Worm (Caenorhabditis elegans) whole organism, L4 larva: ENCODE results near the gene adt-1.

ENCODE experiments used
- D1046.2 ChIP-seq: fragments of 200-800 bp; sonication (Bioruptor generic); IDR thresholded peaks from 2 replicates; pipeline ENCODE4 v1.3.6; 2022; ENCODE audit warnings: missing genetic modification characterization, missing compliant biosample characterization
- F26F4.8 ChIP-seq: fragments of 200-800 bp; sonication (Bioruptor generic); conservative IDR thresholded peaks from 2 replicates; pipeline ENCODE4 v1.3.6; 2022; ENCODE audit warnings: missing genetic modification characterization, missing compliant biosample characterization
- F49E8.2 ChIP-seq: sonication (generic microtip); optimal IDR thresholded peaks from 2 replicates; lab custom pipeline; 2016; ENCODE audit warnings: missing compliant biosample characterization, mild to moderate bottlenecking, missing genetic modification characterization, borderline replicate concordance
- T26A8.4 ChIP-seq: fragments of 200-800 bp; sonication (Bioruptor generic); IDR thresholded peaks from 2 replicates; pipeline ENCODE4 v1.3.6; 2022; ENCODE audit warnings: missing genetic modification characterization, missing compliant biosample characterization
- Y75B8A.6 ChIP-seq: fragments of 200-800 bp; sonication (Bioruptor generic); IDR thresholded peaks from 2 replicates; pipeline ENCODE4 v1.3.6; 2022; ENCODE audit warnings: missing genetic modification reagents, missing genetic modification characterization, missing compliant biosample characterization
- aha-1 ChIP-seq: fragments of 150-350 bp; peaks from one replicate; lab custom pipeline; 2014; ENCODE audit warnings: missing biosample characterization, missing genetic modification characterization
- aly-2 ChIP-seq: sonication (generic microtip); optimal IDR thresholded peaks from 2 replicates; lab custom pipeline; 2018; ENCODE audit warnings: missing biosample characterization, missing genetic modification characterization
- ama-1 ChIP-seq: fragments of 150-350 bp; optimal IDR thresholded peaks from 2 replicates; lab custom pipeline; 2014; ENCODE audit warnings: inconsistent platforms, mixed read lengths
- attf-4 ChIP-seq: sonication (generic microtip); optimal IDR thresholded peaks from 3 replicates; lab custom pipeline; 2017; ENCODE audit warnings: missing biosample characterization, missing genetic modification characterization
- ceh-20 ChIP-seq: fragments of 200-800 bp; sonication (Bioruptor generic); IDR thresholded peaks from 2 replicates; pipeline ENCODE4 v1.3.6; 2022; ENCODE audit warnings: missing genetic modification reagents, missing genetic modification characterization, missing compliant biosample characterization
- ces-1 ChIP-seq: fragments of 150-350 bp; sonication (generic microtip); optimal IDR thresholded peaks from 4 replicates; lab custom pipeline; 2014; ENCODE audit warnings: missing biosample characterization, missing genetic modification reagents, missing genetic modification characterization
- cey-2 ChIP-seq: sonication (generic microtip); optimal IDR thresholded peaks from 3 replicates; lab custom pipeline; 2017; ENCODE audit warnings: missing genetic modification characterization, mild to moderate bottlenecking, missing compliant biosample characterization, antibody characterized with exemption, borderline replicate concordance; ENCODE audit not compliant: insufficient read depth
- ctbp-1 ChIP-seq: fragments of 200-800 bp; sonication (Bioruptor generic); IDR thresholded peaks from 2 replicates; pipeline ENCODE4 v1.3.6; 2022; ENCODE audit warnings: missing genetic modification reagents, missing genetic modification characterization, missing compliant biosample characterization
- daf-19 ChIP-seq: fragments of 200-800 bp; sonication (Bioruptor generic); conservative IDR thresholded peaks from 2 replicates; pipeline ENCODE4 v1.3.6; 2022; ENCODE audit warnings: missing genetic modification characterization, missing compliant biosample characterization
- dmd-6 ChIP-seq: fragments of 200-800 bp; sonication (Bioruptor generic); IDR thresholded peaks from 2 replicates; pipeline ENCODE4 v1.3.6; 2022; ENCODE audit warnings: missing genetic modification reagents, missing genetic modification characterization, missing compliant biosample characterization
- duxl-1 ChIP-seq: sonication (generic microtip); optimal IDR thresholded peaks from 2 replicates; lab custom pipeline; 2016; ENCODE audit warnings: mild to moderate bottlenecking, missing genetic modification characterization, moderate library complexity, missing compliant biosample characterization; ENCODE audit not compliant: poor library complexity
- dve-1 ChIP-seq: sonication (generic microtip); optimal IDR thresholded peaks from 2 replicates; lab custom pipeline; 2017; ENCODE audit warnings: antibody characterized with exemption, mild to moderate bottlenecking, missing genetic modification characterization, missing compliant biosample characterization; ENCODE audit not compliant: insufficient read depth
- fkh-10 ChIP-seq: fragments of 150-350 bp; optimal IDR thresholded peaks from 2 replicates; lab custom pipeline; 2014; ENCODE audit warnings: missing biosample characterization, missing genetic modification reagents, missing genetic modification characterization
- hlh-11 ChIP-seq: fragments of 200-800 bp; sonication (Bioruptor generic); optimal IDR thresholded peaks from 2 replicates; lab custom pipeline; 2018; ENCODE audit warnings: mild to moderate bottlenecking, missing genetic modification characterization, missing compliant biosample characterization
- hlh-30 ChIP-seq: sonication (generic microtip); optimal IDR thresholded peaks from 2 replicates; lab custom pipeline; 2017; ENCODE audit warnings: antibody characterized with exemption, mild to moderate bottlenecking, missing genetic modification characterization, missing compliant biosample characterization; ENCODE audit not compliant: insufficient read depth
- hmg-1.1 ChIP-seq: fragments of 200-800 bp; sonication (Bioruptor generic); IDR thresholded peaks from 2 replicates; pipeline ENCODE4 v1.3.6; 2022; ENCODE audit warnings: missing genetic modification reagents, missing genetic modification characterization, missing compliant biosample characterization
- lin-29 ChIP-seq: fragments of 200-800 bp; sonication (Bioruptor generic); IDR thresholded peaks from 2 replicates; pipeline ENCODE4 v1.3.6; 2022; ENCODE audit warnings: missing genetic modification reagents, missing genetic modification characterization, missing compliant biosample characterization
- lin-38 ChIP-seq: fragments of 200-800 bp; sonication (Bioruptor generic); IDR thresholded peaks from 2 replicates; pipeline ENCODE4 v1.3.6; 2022; ENCODE audit warnings: missing genetic modification reagents, missing genetic modification characterization, missing compliant biosample characterization
- lsy-2 ChIP-seq, 2 experiments: fragments of 150-350 bp in 1 of 2; sonication (generic microtip) in 1 of 2; optimal IDR thresholded peaks; 2 replicates each; lab custom pipeline; 2014 to 2017; ENCODE audit warnings: missing biosample characterization in 2 of 2, missing genetic modification characterization in 2 of 2
- mdl-1 ChIP-seq, 2 experiments: fragments of 150-350 bp in 1 of 2; sonication (generic microtip) in 1 of 2; optimal IDR thresholded peaks; 2 replicates each; lab custom pipeline; 2014 to 2017; ENCODE audit warnings: missing biosample characterization in 2 of 2, missing genetic modification characterization in 2 of 2
- mes-2 ChIP-seq: sonication (generic microtip); optimal IDR thresholded peaks from 2 replicates; lab custom pipeline; 2016; ENCODE audit warnings: missing genotype, mild to moderate bottlenecking, missing genetic modification characterization, missing compliant biosample characterization; ENCODE audit not compliant: poor library complexity, severe bottlenecking
- nhr-10 ChIP-seq: fragments of 150-350 bp; optimal IDR thresholded peaks from 2 replicates; lab custom pipeline; 2014; ENCODE audit warnings: missing biosample characterization, missing genetic modification characterization
- nhr-237 ChIP-seq: sonication (generic microtip); optimal IDR thresholded peaks from 2 replicates; lab custom pipeline; 2017; ENCODE audit warnings: missing biosample characterization, missing genetic modification characterization
- nhr-28 ChIP-seq: fragments of 150-350 bp; optimal IDR thresholded peaks from 2 replicates; lab custom pipeline; 2014; ENCODE audit warnings: missing biosample characterization, missing genetic modification characterization
- nhr-42 ChIP-seq: fragments of 200-800 bp; sonication (Bioruptor generic); IDR thresholded peaks from 2 replicates; pipeline ENCODE4 v1.3.6; 2022; ENCODE audit warnings: missing genetic modification characterization, missing compliant biosample characterization
- nhr-48 ChIP-seq: sonication (generic microtip); optimal IDR thresholded peaks from 2 replicates; lab custom pipeline; 2016; ENCODE audit warnings: mild to moderate bottlenecking, missing genetic modification characterization, missing compliant biosample characterization
- nhr-77 ChIP-seq: fragments of 150-350 bp; optimal IDR thresholded peaks from 2 replicates; lab custom pipeline; 2014; ENCODE audit warnings: missing biosample characterization, missing genetic modification characterization
- pqm-1 ChIP-seq: sonication (generic microtip); optimal IDR thresholded peaks from 2 replicates; lab custom pipeline; 2017; ENCODE audit warnings: missing biosample characterization, missing genetic modification characterization
- sdz-12 ChIP-seq: fragments of 200-800 bp; sonication (Bioruptor generic); optimal IDR thresholded peaks from 2 replicates; lab custom pipeline; 2018; ENCODE audit warnings: mild to moderate bottlenecking, missing genetic modification characterization, missing compliant biosample characterization
- snpc-1.2 ChIP-seq: fragments of 200-800 bp; sonication (Bioruptor generic); IDR thresholded peaks from 2 replicates; pipeline ENCODE4 v1.3.6; 2022; ENCODE audit warnings: missing genetic modification reagents, missing genetic modification characterization, missing compliant biosample characterization
- spr-3 ChIP-seq: fragments of 200-800 bp; sonication (Bioruptor generic); optimal IDR thresholded peaks from 2 replicates; lab custom pipeline; 2018; ENCODE audit warnings: mild to moderate bottlenecking, missing genetic modification characterization, missing compliant biosample characterization
- tag-97 ChIP-seq: fragments of 200-800 bp; sonication (Bioruptor generic); IDR thresholded peaks from 2 replicates; pipeline ENCODE4 v1.3.6; 2022; ENCODE audit warnings: missing genetic modification characterization, missing compliant biosample characterization
- unc-130 ChIP-seq: sonication (generic microtip); optimal IDR thresholded peaks from 2 replicates; lab custom pipeline; 2016; ENCODE audit warnings: missing genetic modification reagents, missing genetic modification characterization, missing compliant biosample characterization
- unc-62 ChIP-seq, 3 experiments: fragments of 150-350 bp in 1 of 3; sonication (generic microtip); optimal IDR thresholded peaks in 2 of 3; peaks in 1 of 3; 1 replicate in 1 of 3; 2 replicates in 2 of 3; lab custom pipeline; 2014 to 2017; ENCODE audit warnings: missing biosample characterization in 3 of 3, missing genetic modification characterization in 3 of 3, missing genetic modification reagents in 3 of 3, missing genotype in 1 of 3
- vab-7 ChIP-seq: fragments of 200-800 bp; sonication (Bioruptor generic); IDR thresholded peaks from 2 replicates; pipeline ENCODE4 v1.3.6; 2022; ENCODE audit warnings: missing genetic modification reagents, missing genetic modification characterization, missing compliant biosample characterization
- zfp-2 ChIP-seq: sonication (generic microtip); optimal IDR thresholded peaks from 2 replicates; lab custom pipeline; 2016; ENCODE audit warnings: mild to moderate bottlenecking, missing genetic modification characterization, missing compliant biosample characterization
- zip-2 ChIP-seq: fragments of 150-350 bp; optimal IDR thresholded peaks from 2 replicates; lab custom pipeline; 2014; ENCODE audit warnings: missing biosample characterization, missing genetic modification characterization
- ztf-7 ChIP-seq: fragments of 150-350 bp; optimal IDR thresholded peaks from 2 replicates; lab custom pipeline; 2014; ENCODE audit warnings: missing biosample characterization, missing genetic modification characterization

adt-1 gene

ce11 chrX:12630556-12630955, 48.1 kb upstream of the adt-1 start (continued):
- TF ChIP-seq mes-2 (tag; lab: Kevin White, UChicago) (peak; percentile 59), snpc-1.2 (GFP tag; lab: Robert Waterston, UW) (0 out of 2 replicates have a peak, but pooled peaks have one; percentile 12), cey-2 (tag; lab: Kevin White, UChicago) (peak; percentile 27), hlh-30 (peak; percentile 72), aha-1 (tag; lab: Kevin White, UChicago) (peak; percentile 97), Y75B8A.6 (no peak), ceh-20 (GFP tag; lab: Robert Waterston, UW) (peak; percentile 36; the same call in 1 of the 2 replicates), lin-38 (GFP tag; lab: Robert Waterston, UW) (no peak; the same call in 1 of the 2 replicates), hmg-1.1 (GFP tag; lab: Robert Waterston, UW) (peak; percentile 40), mdl-1 (tag; optimal IDR thresholded peaks at IDR 0.05; lab: Kevin White, UChicago) (peak; percentile 80 to 92), lsy-2 (tag; optimal IDR thresholded peaks at IDR 0.05; lab: Kevin White, UChicago) (peak in 1 of 2 experiments; percentile 31), nhr-28 (tag; lab: Kevin White, UChicago) (peak; percentile 89)
- TF ChIP-seq, all 104 proteins: peak for 34

ce11 chrX:12631446-12631845, 47.2 kb upstream of the adt-1 start:
- TF ChIP-seq F49E8.2 (no peak), fkh-10 (GFP tag; lab: Kevin White, UChicago) (peak; percentile 67), unc-62 (GFP tag; optimal IDR thresholded peaks at IDR 0.05 in 1 of 2; lab: Kevin White, UChicago) (peak in 1 of 2 experiments; percentile 68), unc-62 (tag; optimal IDR thresholded peaks at IDR 0.05; lab: Kevin White, UChicago) (no peak), sdz-12 (no peak), lsy-2 (tag; optimal IDR thresholded peaks at IDR 0.05; lab: Kevin White, UChicago) (peak in 1 of 2 experiments; percentile 17), attf-4 (tag; lab: Kevin White, UChicago) (no peak), ama-1 (lab: Kevin White, UChicago) (no peak), ctbp-1 (GFP tag; lab: Robert Waterston, UW) (peak; percentile 58; the same call in 1 of the 2 replicates), zfp-2 (tag; lab: Kevin White, UChicago) (no peak), ces-1 (peak; percentile 87), T26A8.4 (GFP tag; lab: Robert Waterston, UW) (no peak), lin-29 (GFP tag; lab: Robert Waterston, UW) (no peak), nhr-42 (GFP tag; lab: Robert Waterston, UW) (no peak), nhr-28 (tag; lab: Kevin White, UChicago) (no peak), vab-7 (GFP tag; lab: Robert Waterston, UW) (no peak), F26F4.8 (no peak), nhr-237 (tag; lab: Kevin White, UChicago) (no peak)
- TF ChIP-seq, all 104 proteins: peak for 5

- peak; percentile 23 for TF ChIP-seq ces-1
- no peak for TF ChIP-seq D1046.2 (GFP tag; lab: Robert Waterston, UW)
- TF ChIP-seq nhr-48 (tag; lab: Kevin White, UChicago): no peak
- no peak for TF ChIP-seq snpc-1.2 (GFP tag; lab: Robert Waterston, UW)
- no peak for TF ChIP-seq tag-97 (GFP tag; lab: Robert Waterston, UW)
- TF ChIP-seq Y75B8A.6: no peak
- no peak for TF ChIP-seq aly-2 (tag; lab: Kevin White, UChicago)
- peak; percentile 86 for TF ChIP-seq aha-1 (tag; lab: Kevin White, UChicago)
- TF ChIP-seq, all 104 proteins: peak for 2
Observed at ce11 chrX:12632657-12633056, 46.0 kb upstream of the adt-1 start.

- TF ChIP-seq ztf-7 (tag; lab: Kevin White, UChicago) (no peak), daf-19 (GFP tag; lab: Robert Waterston, UW) (no peak), nhr-77 (tag; lab: Kevin White, UChicago) (no peak), duxl-1 (no peak), unc-130 (GFP tag; lab: Kevin White, UChicago) (no peak), dve-1 (tag; lab: Kevin White, UChicago) (peak; percentile 55), hlh-11 (tag; lab: Kevin White, UChicago) (peak; percentile 70), pqm-1 (tag; lab: Kevin White, UChicago) (peak; percentile 17), Y75B8A.6 (no peak), attf-4 (tag; lab: Kevin White, UChicago) (no peak), zip-2 (tag; lab: Kevin White, UChicago) (no peak), nhr-10 (tag; lab: Kevin White, UChicago) (no peak), ces-1 (no peak), lin-38 (GFP tag; lab: Robert Waterston, UW) (no peak), spr-3 (GFP tag; lab: Kevin White, UChicago) (no peak), aly-2 (tag; lab: Kevin White, UChicago) (no peak), unc-62 (GFP tag; optimal IDR thresholded peaks at IDR 0.05 in 1 of 2; lab: Kevin White, UChicago) (peak in 1 of 2 experiments; percentile 10), unc-62 (tag; optimal IDR thresholded peaks at IDR 0.05; lab: Kevin White, UChicago) (no peak), nhr-48 (tag; lab: Kevin White, UChicago) (peak; percentile 60), mes-2 (tag; lab: Kevin White, UChicago) (no peak), dmd-6 (peak; percentile 70)
Observed at ce11 chrX:12633862-12634404, 44.7 kb upstream of the adt-1 start, which contains the start of gene ivns-1. TSS of gene ivns-1 (minus strand) at chrX:12634354.
